Fruit fly (Drosophila melanogaster) whole organism, wandering third instar larva: ENCODE results near the gene CG3437.

ENCODE experiments used
- Abd-B ChIP-seq: fragments of >200 bp; optimal IDR thresholded peaks from 2 replicates; lab custom pipeline; 2017; ENCODE audit warnings: missing biosample characterization, missing genetic modification characterization
- CG32264 ChIP-seq: fragments of 200-800 bp; sonication (Bioruptor generic); optimal IDR thresholded peaks from 2 replicates; lab custom pipeline; 2016; ENCODE audit warnings: missing biosample characterization, missing genetic modification characterization
- CG9705 ChIP-seq: fragments of 200-800 bp; sonication (Bioruptor generic); optimal IDR thresholded peaks from 2 replicates; lab custom pipeline; 2018; ENCODE audit warnings: missing biosample characterization, mild to moderate bottlenecking, missing genetic modification characterization
- CrebA ChIP-seq: fragments of 200-800 bp; sonication (Bioruptor generic); optimal IDR thresholded peaks from 2 replicates; lab custom pipeline; 2016; ENCODE audit warnings: missing biosample characterization, mild to moderate bottlenecking, missing genetic modification characterization, borderline replicate concordance
- Dfd ChIP-seq: fragments of >200 bp; optimal IDR thresholded peaks from 2 replicates; lab custom pipeline; 2017; ENCODE audit warnings: missing biosample characterization, missing genetic modification characterization
- GATAd ChIP-seq: sonication (Bioruptor generic); optimal IDR thresholded peaks from 2 replicates; lab custom pipeline; 2016; ENCODE audit warnings: missing biosample characterization, missing genetic modification characterization
- HLH106 ChIP-seq: fragments of 200-800 bp; optimal IDR thresholded peaks from 3 replicates; lab custom pipeline; 2019; ENCODE audit warnings: missing biosample characterization, mild to moderate bottlenecking, missing genetic modification characterization, moderate library complexity
- Hr78 ChIP-seq: fragments of >200 bp; optimal IDR thresholded peaks from 2 replicates; lab custom pipeline; 2017; ENCODE audit warnings: missing biosample characterization, missing genetic modification characterization
- Hr83 ChIP-seq: fragments of 200-300 bp; sonication (Bioruptor generic); optimal IDR thresholded peaks from 2 replicates; lab custom pipeline; 2016; ENCODE audit warnings: missing biosample characterization, mild to moderate bottlenecking, missing genetic modification characterization, moderate library complexity; ENCODE audit not compliant: poor library complexity, severe bottlenecking
- Jra ChIP-seq: sonication (Bioruptor generic); optimal IDR thresholded peaks from 2 replicates; lab custom pipeline; 2016; ENCODE audit warnings: missing biosample characterization, missing genetic modification characterization
- Mio ChIP-seq: sonication (Bioruptor generic); optimal IDR thresholded peaks from 2 replicates; lab custom pipeline; 2016; ENCODE audit warnings: missing biosample characterization, missing genetic modification characterization
- Myc ChIP-seq: fragments of >200 bp; optimal IDR thresholded peaks from 2 replicates; lab custom pipeline; 2017
- N ChIP-seq: fragments of >200 bp; optimal IDR thresholded peaks from 2 replicates; lab custom pipeline; 2018; ENCODE audit warnings: missing biosample characterization, missing external identifiers, missing genetic modification characterization
- OdsH ChIP-seq: fragments of 200-800 bp; sonication (Bioruptor generic); optimal IDR thresholded peaks from 2 replicates; lab custom pipeline; 2016; ENCODE audit warnings: missing biosample characterization, mild to moderate bottlenecking, missing genetic modification characterization
- Rel ChIP-seq, 2 experiments: fragments of 200-800 bp; sonication (Bioruptor generic) in 1 of 2; optimal IDR thresholded peaks; 2 replicates in 1 of 2; 3 replicates in 1 of 2; lab custom pipeline; 2016 to 2019; ENCODE audit warnings: mild to moderate bottlenecking in 2 of 2, missing biosample characterization in 2 of 2, missing genetic modification characterization in 2 of 2, moderate library complexity in 1 of 2
- Sp1 ChIP-seq: fragments of 200-800 bp; sonication (Bioruptor generic); optimal IDR thresholded peaks from 3 replicates; lab custom pipeline; 2019; ENCODE audit warnings: missing biosample characterization, mild to moderate bottlenecking, missing genetic modification characterization, moderate library complexity
- Vsx2 ChIP-seq: fragments of 200-300, 225-300 bp; sonication (Bioruptor generic); optimal IDR thresholded peaks from 2 replicates; lab custom pipeline; 2018; ENCODE audit warnings: missing biosample characterization, missing genetic modification characterization; ENCODE audit not compliant: partially characterized antibody
- br ChIP-seq: fragments of 200-800 bp; sonication (Bioruptor generic); optimal IDR thresholded peaks from 2 replicates; lab custom pipeline; 2016; ENCODE audit warnings: missing biosample characterization, missing genetic modification characterization
- brk ChIP-seq: fragments of 200-800 bp; sonication (Bioruptor generic); optimal IDR thresholded peaks from 2 replicates; lab custom pipeline; 2016; ENCODE audit warnings: missing biosample characterization, mild to moderate bottlenecking, missing genetic modification characterization
- dl ChIP-seq, 2 experiments: fragments of 175-275, 200-275 bp in 1 of 2; fragments of 200-275 bp in 1 of 2; sonication (Bioruptor generic); optimal IDR thresholded peaks; lab custom pipeline; 2018; ENCODE audit warnings: mild to moderate bottlenecking in 2 of 2, missing biosample characterization in 2 of 2, missing genetic modification characterization in 2 of 2, moderate library complexity in 2 of 2; ENCODE audit not compliant: partially characterized antibody in 2 of 2, insufficient read depth in 1 of 2
- dsf ChIP-seq: sonication (Bioruptor generic); optimal IDR thresholded peaks from 2 replicates; lab custom pipeline; 2016; ENCODE audit warnings: missing biosample characterization, missing genetic modification characterization, borderline replicate concordance
- ey ChIP-seq: fragments of 200-800 bp; sonication (Bioruptor generic); optimal IDR thresholded peaks from 2 replicates; lab custom pipeline; 2016; ENCODE audit warnings: missing biosample characterization, missing genetic modification characterization
- foxo ChIP-seq, 2 experiments: fragments of 200-800 bp; sonication (Bioruptor generic); optimal IDR thresholded peaks; 2 replicates in 1 of 2; 3 replicates in 1 of 2; lab custom pipeline; 2016 to 2017; ENCODE audit warnings: missing biosample characterization in 2 of 2, missing genetic modification characterization in 2 of 2
- fru ChIP-seq: fragments of 200-800 bp; sonication (Bioruptor generic); optimal IDR thresholded peaks from 3 replicates; lab custom pipeline; 2016; ENCODE audit warnings: missing biosample characterization, mild to moderate bottlenecking, missing genetic modification characterization
- h ChIP-seq: fragments of 200-800 bp; sonication (Bioruptor generic); optimal IDR thresholded peaks from 3 replicates; lab custom pipeline; 2016; ENCODE audit warnings: missing biosample characterization, mild to moderate bottlenecking, missing genetic modification characterization
- jim ChIP-seq: fragments of 175-275, 200-325 bp; sonication (Bioruptor generic); optimal IDR thresholded peaks from 2 replicates; lab custom pipeline; 2016; ENCODE audit warnings: missing biosample characterization, mild to moderate bottlenecking, missing genetic modification characterization
- lola ChIP-seq: fragments of >200 bp; optimal IDR thresholded peaks from 2 replicates; lab custom pipeline; 2017; ENCODE audit warnings: missing biosample characterization, missing genetic modification characterization
- pan ChIP-seq: fragments of >200 bp; optimal IDR thresholded peaks from 2 replicates; lab custom pipeline; 2017
- psq ChIP-seq: fragments of 200-800 bp; sonication (Bioruptor generic); optimal IDR thresholded peaks from 3 replicates; lab custom pipeline; 2017; ENCODE audit warnings: missing biosample characterization, mild to moderate bottlenecking, missing genetic modification characterization, moderate library complexity
- rgr ChIP-seq: fragments of 200-800 bp; sonication (Bioruptor generic); optimal IDR thresholded peaks from 3 replicates; lab custom pipeline; 2016; ENCODE audit warnings: missing biosample characterization, mild to moderate bottlenecking, missing genetic modification characterization
- sage ChIP-seq: fragments of 200-800 bp; sonication (Bioruptor generic); optimal IDR thresholded peaks from 2 replicates; lab custom pipeline; 2016; ENCODE audit warnings: missing biosample characterization, mild to moderate bottlenecking, missing genetic modification characterization
- sv ChIP-seq: fragments of 200-800 bp; sonication (Bioruptor generic); optimal IDR thresholded peaks from 3 replicates; lab custom pipeline; 2016; ENCODE audit warnings: missing biosample characterization, missing genetic modification characterization
- tai ChIP-seq: sonication (Bioruptor generic); optimal IDR thresholded peaks from 2 replicates; lab custom pipeline; 2016; ENCODE audit warnings: missing biosample characterization, missing genetic modification characterization
- usp ChIP-seq: fragments of >200 bp; optimal IDR thresholded peaks from 2 replicates; lab custom pipeline; 2017; ENCODE audit warnings: missing biosample characterization, missing genetic modification characterization
- woc ChIP-seq: sonication (Bioruptor generic); optimal IDR thresholded peaks from 2 replicates; lab custom pipeline; 2016; ENCODE audit warnings: missing biosample characterization, mild to moderate bottlenecking, missing genetic modification characterization

The CG3437 gene

DNA sequence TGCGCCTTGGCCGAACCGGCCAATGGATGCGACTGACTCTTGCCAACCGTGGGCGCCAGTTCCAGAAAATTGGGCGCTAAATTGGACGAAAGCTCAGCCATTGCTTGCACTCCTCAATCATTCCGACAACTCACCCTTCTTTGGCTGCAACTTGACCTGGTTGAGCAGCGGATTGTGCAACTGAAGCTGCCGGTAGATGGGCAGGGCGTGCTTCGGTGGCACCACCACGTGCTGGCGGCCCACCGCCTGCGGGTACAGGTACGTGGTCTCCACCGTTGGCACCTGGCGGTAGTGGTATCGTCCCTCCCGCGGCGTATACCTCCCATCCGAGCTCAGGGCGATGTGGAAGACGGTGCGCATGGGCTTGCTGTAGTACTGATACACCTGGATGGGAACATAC, 33.0 kb upstream of the CG3437 start:
- TF ChIP-seq Myc (lab: Kevin White, UChicago): no peak
- no peak for TF ChIP-seq Rel (GFP tag; optimal IDR thresholded peaks at IDR 0.05; lab: Kevin White, UChicago)
- TF ChIP-seq Rel (tag; optimal IDR thresholded peaks at IDR 0.05; lab: Kevin White, UChicago): no peak
- TF ChIP-seq OdsH (GFP tag; lab: Kevin White, UChicago): no peak
- no peak for TF ChIP-seq Sp1 (GFP tag; lab: Kevin White, UChicago)
- TF ChIP-seq dsf: no peak
- TF ChIP-seq CrebA (GFP tag; lab: Kevin White, UChicago): no peak
- no peak for TF ChIP-seq woc
- TF ChIP-seq Vsx2 (GFP tag; lab: Kevin White, UChicago): no peak
- no peak for TF ChIP-seq CG32264 (GFP tag; lab: Kevin White, UChicago)
- no peak for TF ChIP-seq Abd-B (GFP tag; lab: Kevin White, UChicago)
- TF ChIP-seq sv (GFP tag; lab: Kevin White, UChicago): no peak
- TF ChIP-seq Hr78 (GFP tag; lab: Kevin White, UChicago): no peak

DNA sequence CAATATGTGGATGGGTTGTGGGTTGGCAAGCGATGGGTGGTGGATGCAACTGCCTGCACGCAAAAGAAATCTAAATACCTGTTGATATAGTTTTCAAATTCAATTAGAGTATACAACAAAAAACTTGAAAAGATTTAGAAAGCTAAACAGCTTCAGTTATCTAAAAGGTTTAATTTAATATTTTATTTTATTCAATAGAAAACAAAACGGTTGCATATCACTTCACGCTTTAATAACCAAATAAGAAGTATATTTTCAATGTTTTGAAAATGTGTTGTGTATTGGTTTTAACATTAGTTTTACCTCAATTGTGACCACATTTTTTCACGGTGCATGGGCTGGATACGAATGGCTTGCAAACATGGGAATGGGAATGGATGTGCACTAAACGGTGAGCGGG, 32.2 kb upstream of the CG3437 start:
- TF ChIP-seq Jra (no peak), Hr83 (GFP tag; lab: Kevin White, UChicago) (no peak), Dfd (no peak), CG9705 (no peak), Hr78 (GFP tag; lab: Kevin White, UChicago) (no peak), dl (GFP tag; optimal IDR thresholded peaks at IDR 0.05; lab: Kevin White, UChicago; ENCODE audit: insufficient read depth in 1 of 2, partially characterized antibody in 2 of 2) (no peak), br (GFP tag; lab: Kevin White, UChicago) (no peak), Abd-B (GFP tag; lab: Kevin White, UChicago) (no peak), sage (GFP tag; lab: Kevin White, UChicago) (no peak), h (GFP tag; lab: Kevin White, UChicago) (no peak), sv (GFP tag; lab: Kevin White, UChicago) (no peak), OdsH (GFP tag; lab: Kevin White, UChicago) (no peak), tai (GFP tag; lab: Kevin White, UChicago) (no peak), lola (GFP tag; lab: Kevin White, UChicago) (no peak), foxo (GFP tag; optimal IDR thresholded peaks at IDR 0.05; lab: Kevin White, UChicago) (no peak), Vsx2 (GFP tag; lab: Kevin White, UChicago) (no peak), Myc (lab: Kevin White, UChicago) (no peak), brk (no peak), GATAd (no peak), pan (lab: Kevin White, UChicago) (no peak)
- TF ChIP-seq, all 38 proteins: peak for 0

dm6 chr3L:9489133-9489532, 31.7 kb upstream of the CG3437 start, which contains the start of gene CG32036:
Gene CG32036, minus strand, starts transcription at chr3L:9489233.
- TF ChIP-seq rgr (GFP tag; lab: Kevin White, UChicago) (no peak), jim (GFP tag; lab: Kevin White, UChicago) (no peak), Myc (lab: Kevin White, UChicago) (no peak), tai (GFP tag; lab: Kevin White, UChicago) (no peak), sage (GFP tag; lab: Kevin White, UChicago) (no peak)

DNA sequence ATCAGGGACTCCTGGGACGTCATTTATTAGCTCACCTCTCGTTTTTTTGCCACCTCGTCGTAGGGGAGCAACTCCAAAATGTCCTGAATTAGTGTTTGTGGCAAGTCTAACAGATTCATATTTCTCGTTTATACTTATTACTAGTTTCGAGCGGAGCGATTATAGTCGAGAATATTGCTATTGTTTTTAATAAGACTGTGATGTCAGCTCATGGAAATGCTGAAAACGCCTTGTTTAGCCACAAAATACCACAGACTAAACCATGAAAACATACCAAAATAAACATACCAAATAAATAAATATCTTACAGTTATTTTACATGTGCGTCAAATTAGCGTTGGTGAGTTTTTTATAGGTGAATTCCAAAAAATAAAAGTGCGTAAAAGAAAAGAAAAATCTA, 30.1 kb upstream of the CG3437 start, which contains the start of gene pall:
pall (minus strand) TSS at position 205 of the 400 bp plus-strand sequence.
- TF ChIP-seq Rel (GFP tag; optimal IDR thresholded peaks at IDR 0.05; lab: Kevin White, UChicago): no peak
- peak; percentile 40 for TF ChIP-seq Rel (tag; optimal IDR thresholded peaks at IDR 0.05; lab: Kevin White, UChicago)
- no peak for TF ChIP-seq brk
- no peak for TF ChIP-seq OdsH (GFP tag; lab: Kevin White, UChicago)
- no peak for TF ChIP-seq Abd-B (GFP tag; lab: Kevin White, UChicago)
- no peak for TF ChIP-seq CrebA (GFP tag; lab: Kevin White, UChicago)
- no peak for TF ChIP-seq pan (lab: Kevin White, UChicago)
- TF ChIP-seq Mio (GFP tag; lab: Kevin White, UChicago): no peak
- TF ChIP-seq GATAd: no peak
- TF ChIP-seq fru: no peak
- TF ChIP-seq Myc (lab: Kevin White, UChicago): peak; percentile 48

dm6 chr3L:9476829-9477228, 19.4 kb upstream of the CG3437 start, which contains the start of the genes Uch-L5 and Jarid2:
Gene Uch-L5, minus strand, starts transcription at chr3L:9476965.
Gene Jarid2, plus strand, starts transcription at chr3L:9477038.
- no peak for TF ChIP-seq Rel (GFP tag; optimal IDR thresholded peaks at IDR 0.05; lab: Kevin White, UChicago)
- peak; percentile 51 for TF ChIP-seq Rel (tag; optimal IDR thresholded peaks at IDR 0.05; lab: Kevin White, UChicago)
- TF ChIP-seq woc: no peak
- peak; percentile 70 for TF ChIP-seq psq
- no peak for TF ChIP-seq CG32264 (GFP tag; lab: Kevin White, UChicago)
- peak; percentile 37 for TF ChIP-seq CG9705
- TF ChIP-seq OdsH (GFP tag; lab: Kevin White, UChicago): peak; percentile 35
- TF ChIP-seq Sp1 (GFP tag; lab: Kevin White, UChicago): peak; percentile 55
- no peak for TF ChIP-seq Hr78 (GFP tag; lab: Kevin White, UChicago)
- TF ChIP-seq dl (GFP tag; optimal IDR thresholded peaks at IDR 0.05; lab: Kevin White, UChicago; ENCODE audit: insufficient read depth in 1 of 2, partially characterized antibody in 2 of 2): no peak
- TF ChIP-seq br (GFP tag; lab: Kevin White, UChicago): no peak
- no peak for TF ChIP-seq jim (GFP tag; lab: Kevin White, UChicago)
- no peak for TF ChIP-seq N
- TF ChIP-seq ey (GFP tag; lab: Kevin White, UChicago): peak; percentile 47
- no peak for TF ChIP-seq usp
- TF ChIP-seq HLH106 (tag; lab: Kevin White, UChicago): peak; percentile 48
- TF ChIP-seq h (GFP tag; lab: Kevin White, UChicago): peak; percentile 66
- TF ChIP-seq foxo (GFP tag; optimal IDR thresholded peaks at IDR 0.05; lab: Kevin White, UChicago): peak in 1 of 2 experiments; percentile 78
- peak; percentile 68 for TF ChIP-seq rgr (GFP tag; lab: Kevin White, UChicago)
- no peak for TF ChIP-seq Vsx2 (GFP tag; lab: Kevin White, UChicago)
- TF ChIP-seq Hr83 (GFP tag; lab: Kevin White, UChicago): peak; percentile 83
- peak; percentile 49 for TF ChIP-seq fru
